Worm (Caenorhabditis elegans) whole organism, young adult: ENCODE results near the gene ZK930.6.

Experiments
- D2030.7 ChIP-seq: fragments of 200-800 bp; sonication (Bioruptor generic); IDR thresholded peaks from 2 replicates; pipeline ENCODE4 v1.3.6; 2022; ENCODE audit warnings: missing genetic modification reagents, missing genetic modification characterization, missing compliant biosample characterization
- F33H1.4 ChIP-seq: fragments of 200-800 bp; sonication (Bioruptor generic); IDR thresholded peaks from 2 replicates; pipeline ENCODE4 v1.3.6; 2022; ENCODE audit warnings: missing genetic modification reagents, missing genetic modification characterization, missing compliant biosample characterization
- F39B2.1 ChIP-seq: fragments of 200-800 bp; sonication (Bioruptor generic); IDR thresholded peaks from 2 replicates; pipeline ENCODE4 v1.3.6; 2022; ENCODE audit warnings: missing genetic modification reagents, missing genetic modification characterization, missing compliant biosample characterization
- F52B5.7 ChIP-seq: sonication (generic microtip); optimal IDR thresholded peaks from 2 replicates; lab custom pipeline; 2016; ENCODE audit warnings: mild to moderate bottlenecking, missing genetic modification characterization, missing compliant biosample characterization
- F55B11.4 ChIP-seq: sonication (generic microtip); optimal IDR thresholded peaks from 2 replicates; lab custom pipeline; 2016; ENCODE audit warnings: missing compliant biosample characterization, missing genetic modification characterization, borderline replicate concordance; ENCODE audit not compliant: insufficient read depth
- T07F8.4 ChIP-seq: sonication (generic microtip); optimal IDR thresholded peaks from 2 replicates; lab custom pipeline; 2016; ENCODE audit warnings: mild to moderate bottlenecking, missing genetic modification characterization, moderate library complexity, missing compliant biosample characterization
- T26A5.8 ChIP-seq: sonication (generic microtip); optimal IDR thresholded peaks from 2 replicates; lab custom pipeline; 2016; ENCODE audit warnings: missing genetic modification characterization, missing compliant biosample characterization
- Y67H2A.10 ChIP-seq: fragments of 200-800 bp; sonication (Bioruptor generic); conservative IDR thresholded peaks from 2 replicates; pipeline ENCODE4 v1.3.6; 2022; ENCODE audit warnings: missing genetic modification reagents, missing genetic modification characterization, missing compliant biosample characterization
- Y79H2A.3 ChIP-seq: fragments of 200-800 bp; sonication (Bioruptor generic); conservative IDR thresholded peaks from 2 replicates; pipeline ENCODE4 v1.3.6; 2022; ENCODE audit warnings: missing genetic modification reagents, missing genetic modification characterization, missing compliant biosample characterization
- ama-1 ChIP-seq, 3 experiments: fragments of 150-350 bp in 1 of 3; sonication (generic microtip) in 2 of 3; optimal IDR thresholded peaks; 2 replicates each; lab custom pipeline; 2014 to 2018; ENCODE audit warnings: missing biosample characterization in 2 of 3, missing genetic modification characterization in 2 of 3, missing genetic modification reagents in 2 of 3
- aptf-3 ChIP-seq: fragments of 200-800 bp; sonication (Bioruptor generic); IDR thresholded peaks from 2 replicates; pipeline ENCODE4 v1.3.6; 2022; ENCODE audit warnings: missing genetic modification characterization, missing compliant biosample characterization
- athp-1 ChIP-seq: sonication (generic microtip); optimal IDR thresholded peaks from 2 replicates; lab custom pipeline; 2017; ENCODE audit warnings: mild to moderate bottlenecking, missing genetic modification characterization, missing compliant biosample characterization
- attf-6 ChIP-seq: fragments of 200-800 bp; sonication (Bioruptor generic); IDR thresholded peaks from 2 replicates; pipeline ENCODE4 v1.3.6; 2022; ENCODE audit warnings: missing genetic modification reagents, missing genetic modification characterization, missing compliant biosample characterization
- chd-7 ChIP-seq: sonication (generic microtip); optimal IDR thresholded peaks from 2 replicates; lab custom pipeline; 2016; ENCODE audit warnings: mild to moderate bottlenecking, missing genetic modification characterization, moderate library complexity, missing compliant biosample characterization
- dpl-1 ChIP-seq: fragments of 150-350 bp; optimal IDR thresholded peaks from 2 replicates; lab custom pipeline; 2014; ENCODE audit warnings: missing biosample characterization, missing genetic modification reagents, missing genetic modification characterization
- egl-44 ChIP-seq: fragments of 200-800 bp; sonication (Bioruptor generic); IDR thresholded peaks from 2 replicates; pipeline ENCODE4 v1.3.6; 2022; ENCODE audit warnings: missing genetic modification reagents, missing genetic modification characterization, missing compliant biosample characterization
- hmg-1.2 ChIP-seq: fragments of 200-800 bp; sonication (Bioruptor generic); IDR thresholded peaks from 2 replicates; pipeline ENCODE4 v1.3.6; 2022; ENCODE audit warnings: missing genetic modification reagents, missing genetic modification characterization, missing compliant biosample characterization
- lin-35 ChIP-seq, 3 experiments: fragments of 150-350 bp in 2 of 3; sonication (generic microtip) in 1 of 3; optimal IDR thresholded peaks; 2 replicates each; lab custom pipeline; 2014 to 2018; ENCODE audit warnings: missing biosample characterization in 3 of 3, missing genetic modification characterization in 3 of 3, missing genetic modification reagents in 3 of 3
- lin-54 ChIP-seq: fragments of 200-800 bp; sonication (Bioruptor generic); optimal IDR thresholded peaks from 2 replicates; lab custom pipeline; 2018; ENCODE audit warnings: mild to moderate bottlenecking, missing genetic modification characterization, missing compliant biosample characterization
- lsl-1 ChIP-seq: fragments of 200-800 bp; sonication (Bioruptor generic); optimal IDR thresholded peaks from 2 replicates; lab custom pipeline; 2018; ENCODE audit warnings: mild to moderate bottlenecking, missing genetic modification characterization, moderate library complexity, missing compliant biosample characterization
- madf-6 ChIP-seq: fragments of 200-800 bp; sonication (Bioruptor generic); IDR thresholded peaks from 2 replicates; pipeline ENCODE4 v1.3.6; 2022; ENCODE audit warnings: missing genetic modification reagents, missing genetic modification characterization, missing compliant biosample characterization
- madf-8 ChIP-seq: fragments of 200-800 bp; sonication (Bioruptor generic); conservative IDR thresholded peaks from 2 replicates; pipeline ENCODE4 v1.3.6; 2022; ENCODE audit warnings: missing genetic modification reagents, missing genetic modification characterization, missing compliant biosample characterization
- mxl-1 ChIP-seq: sonication (generic microtip); optimal IDR thresholded peaks from 2 replicates; lab custom pipeline; 2016; ENCODE audit warnings: missing genetic modification characterization, missing compliant biosample characterization
- nfya-1 ChIP-seq: sonication (generic microtip); optimal IDR thresholded peaks from 2 replicates; lab custom pipeline; 2017; ENCODE audit warnings: antibody characterized with exemption, missing compliant biosample characterization, missing genetic modification characterization, borderline replicate concordance; ENCODE audit not compliant: insufficient read depth
- nfya-2 ChIP-seq: fragments of 200-800 bp; sonication (Bioruptor generic); IDR thresholded peaks from 2 replicates; pipeline ENCODE4 v1.3.6; 2022; ENCODE audit warnings: missing genetic modification reagents, missing genetic modification characterization, missing compliant biosample characterization
- nfyb-1 ChIP-seq: fragments of 200-800 bp; sonication (Bioruptor generic); IDR thresholded peaks from 2 replicates; pipeline ENCODE4 v1.3.6; 2022; ENCODE audit warnings: missing genetic modification reagents, missing genetic modification characterization, missing compliant biosample characterization
- nhr-179 ChIP-seq: sonication (generic microtip); optimal IDR thresholded peaks from 2 replicates; lab custom pipeline; 2016; ENCODE audit warnings: mild to moderate bottlenecking, missing genetic modification characterization, missing compliant biosample characterization
- nhr-27 ChIP-seq: fragments of 200-800 bp; sonication (Bioruptor generic); optimal IDR thresholded peaks from 2 replicates; lab custom pipeline; 2018; ENCODE audit warnings: mild to moderate bottlenecking, missing genetic modification characterization, moderate library complexity, missing compliant biosample characterization
- rcor-1 ChIP-seq: fragments of 200-800 bp; sonication (Bioruptor generic); IDR thresholded peaks from 2 replicates; pipeline ENCODE4 v1.3.6; 2022; ENCODE audit warnings: missing genetic modification reagents, missing genetic modification characterization, missing compliant biosample characterization
- rec-8 ChIP-seq, 2 experiments: sonication (generic microtip); optimal IDR thresholded peaks; 2 replicates each; lab custom pipeline; 2016; ENCODE audit warnings: mild to moderate bottlenecking in 2 of 2, missing genetic modification characterization in 2 of 2, missing genetic modification reagents in 2 of 2, missing genotype in 2 of 2, missing biosample characterization in 1 of 2, missing compliant biosample characterization in 1 of 2, moderate library complexity in 1 of 2
- sdz-38 ChIP-seq: sonication (generic microtip); optimal IDR thresholded peaks from 2 replicates; lab custom pipeline; 2016; ENCODE audit warnings: missing genotype, missing genetic modification characterization, missing compliant biosample characterization
- snpc-4 ChIP-seq, 5 experiments: fragments of 150-350 bp in 1 of 5; sonication (generic microtip) in 4 of 5; optimal IDR thresholded peaks; 2 replicates each; lab custom pipeline; 2014 to 2018; ENCODE audit warnings: missing genetic modification characterization in 5 of 5, missing biosample characterization in 3 of 5, antibody characterized with exemption in 2 of 5, mild to moderate bottlenecking in 2 of 5, missing compliant biosample characterization in 2 of 5, missing genotype in 2 of 5, moderate library complexity in 2 of 5, missing genetic modification reagents in 1 of 5
- xnd-1 ChIP-seq: sonication (generic microtip); optimal IDR thresholded peaks from 2 replicates; lab custom pipeline; 2016; ENCODE audit warnings: missing genotype, missing genetic modification reagents, missing genetic modification characterization, missing compliant biosample characterization
- ztf-25 ChIP-seq: fragments of 200-800 bp; sonication (Bioruptor generic); IDR thresholded peaks from 2 replicates; pipeline ENCODE4 v1.3.6; 2022; ENCODE audit warnings: missing genetic modification reagents, missing genetic modification characterization, missing compliant biosample characterization
- ztf-26 ChIP-seq: sonication (generic microtip); optimal IDR thresholded peaks from 2 replicates; lab custom pipeline; 2017; ENCODE audit warnings: missing genetic modification characterization, missing compliant biosample characterization
- ztf-28 ChIP-seq: fragments of 200-800 bp; sonication (Bioruptor generic); IDR thresholded peaks from 2 replicates; pipeline ENCODE4 v1.3.6; 2022; ENCODE audit warnings: missing genetic modification reagents, missing genetic modification characterization, missing compliant biosample characterization
- ztf-3 ChIP-seq: fragments of 200-800 bp; sonication (Bioruptor generic); optimal IDR thresholded peaks from 2 replicates; lab custom pipeline; 2018; ENCODE audit warnings: mild to moderate bottlenecking, missing genetic modification characterization, missing compliant biosample characterization

Gene ZK930.6

DNA sequence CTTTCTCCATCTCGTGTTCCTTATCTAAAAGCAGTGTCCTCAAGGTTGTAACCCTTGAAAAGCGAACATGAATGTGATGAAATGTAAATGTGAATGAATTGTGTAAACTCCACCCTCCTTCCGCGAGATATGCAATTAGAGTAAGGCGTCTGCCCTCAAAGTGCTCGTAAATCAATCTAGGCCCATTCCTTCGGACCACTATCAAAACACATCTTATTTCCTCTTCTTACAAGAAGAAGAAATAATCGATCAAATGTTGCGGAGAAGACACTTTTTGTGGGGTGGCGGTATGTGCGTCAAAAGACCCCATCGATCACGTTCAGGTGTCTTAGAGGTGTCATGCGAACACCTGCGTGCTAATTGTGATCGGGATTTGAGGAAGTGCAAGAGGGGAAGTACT lies 18.5 kb downstream of the ZK930.6 start:
- TF ChIP-seq nhr-179 (tag; lab: Kevin White, UChicago) (no peak), ztf-25 (GFP tag; lab: Robert Waterston, UW) (no peak), aptf-3 (GFP tag; lab: Robert Waterston, UW) (no peak), chd-7 (tag; lab: Kevin White, UChicago) (no peak), madf-8 (GFP tag; lab: Robert Waterston, UW) (no peak), sdz-38 (no peak), T07F8.4 (tag; lab: Kevin White, UChicago) (no peak), rcor-1 (no peak), athp-1 (tag; lab: Kevin White, UChicago) (no peak)

- TF ChIP-seq Y67H2A.10 (GFP tag; lab: Robert Waterston, UW): no peak
- TF ChIP-seq mxl-1 (tag; lab: Kevin White, UChicago): no peak
- TF ChIP-seq egl-44 (GFP tag; lab: Robert Waterston, UW): no peak
- TF ChIP-seq ama-1 (optimal IDR thresholded peaks at IDR 0.05; lab: Kevin White, UChicago): no peak
- no peak for TF ChIP-seq ama-1 (GFP tag; optimal IDR thresholded peaks at IDR 0.05; lab: Kevin White, UChicago)
- TF ChIP-seq attf-6: no peak
- no peak for TF ChIP-seq Y79H2A.3
- no peak for TF ChIP-seq chd-7 (tag; lab: Kevin White, UChicago)
- no peak for TF ChIP-seq ztf-3 (GFP tag; lab: Kevin White, UChicago)
- TF ChIP-seq T26A5.8 (tag; lab: Kevin White, UChicago): no peak
- TF ChIP-seq F55B11.4: no peak
- TF ChIP-seq F52B5.7 (tag; lab: Kevin White, UChicago): no peak
These were observed 21.3 kb downstream of the ZK930.6 start for ce11 chrII:11905023-11905422.

ce11 chrII:11906217-11906616 lies 22.5 kb downstream of the ZK930.6 start, which contains the start of gene ZK930.4:
ZK930.4 (plus strand) TSS chrII:11906517.
- no peak for TF ChIP-seq F55B11.4
- TF ChIP-seq nfya-2: no peak
- no peak for TF ChIP-seq athp-1 (tag; lab: Kevin White, UChicago)
- TF ChIP-seq rec-8 (tag; optimal IDR thresholded peaks at IDR 0.05; lab: Kevin White, UChicago): no peak
- no peak for TF ChIP-seq nhr-27 (tag; lab: Kevin White, UChicago)
- no peak for TF ChIP-seq egl-44 (GFP tag; lab: Robert Waterston, UW)

DNA sequence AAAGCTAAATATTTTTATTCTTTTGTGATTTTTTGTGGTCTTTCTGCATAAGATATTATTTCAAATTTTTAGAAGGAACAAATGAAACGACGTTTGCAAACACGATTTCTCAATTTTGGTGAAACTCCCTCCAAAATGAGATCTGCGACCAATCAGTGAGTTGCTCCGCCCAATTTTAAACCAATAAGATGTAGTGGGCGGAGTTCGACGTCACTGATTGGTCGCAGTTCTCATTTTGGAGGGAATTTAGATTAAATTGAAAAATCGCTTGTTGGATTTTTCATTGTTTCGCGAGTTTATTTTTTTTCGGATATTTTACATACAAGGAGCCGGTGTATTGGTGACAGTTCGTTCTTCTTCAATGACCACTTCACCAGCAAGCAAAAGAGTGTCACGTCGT lies 26.8 kb downstream of the ZK930.6 start:
- TF ChIP-seq nfyb-1 (GFP tag; lab: Robert Waterston, UW): peak; percentile 61
- no peak for TF ChIP-seq nfya-1 (tag; lab: Kevin White, UChicago)
- TF ChIP-seq, all 124 proteins: peak for 1

- TF ChIP-seq lsl-1 (GFP tag; lab: Kevin White, UChicago) (no peak), F52B5.7 (tag; lab: Kevin White, UChicago) (no peak), rec-8 (tag; optimal IDR thresholded peaks at IDR 0.05; lab: Kevin White, UChicago) (no peak), nhr-27 (tag; lab: Kevin White, UChicago) (no peak), xnd-1 (tag; lab: Kevin White, UChicago) (no peak), madf-6 (GFP tag; lab: Robert Waterston, UW) (no peak), Y67H2A.10 (GFP tag; lab: Robert Waterston, UW) (no peak)
- TF ChIP-seq, all 124 proteins: peak for 0
These were observed 30.6 kb downstream of the ZK930.6 start, which contains the start of gene ZK930.7 for ce11 chrII:11914304-11914703. ZK930.7 (plus strand) TSS chrII:11914604.

- TF ChIP-seq dpl-1 (GFP tag; lab: Kevin White, UChicago) (peak; percentile 37), hmg-1.2 (peak; percentile 95), lin-54 (GFP tag; lab: Kevin White, UChicago) (peak; percentile 40), lin-35 (GFP tag; optimal IDR thresholded peaks at IDR 0.05; lab: Kevin White, UChicago) (no peak), D2030.7 (GFP tag; lab: Robert Waterston, UW) (peak; percentile 17; the same call in 1 of the 2 replicates), ztf-28 (GFP tag; lab: Robert Waterston, UW) (no peak), snpc-4 (GFP tag; optimal IDR thresholded peaks at IDR 0.05; lab: Kevin White, UChicago) (no peak), snpc-4 (tag; optimal IDR thresholded peaks at IDR 0.05; lab: Kevin White, UChicago) (no peak), F39B2.1 (GFP tag; lab: Robert Waterston, UW) (no peak), F33H1.4 (peak; percentile 58), ztf-26 (tag; lab: Kevin White, UChicago) (no peak)
These were observed 32.2 kb downstream of the ZK930.6 start, which contains the start of the genes vps-15 and hmg-12 for ce11 chrII:11915770-11916554. vps-15 (minus strand) TSS chrII:11915852. hmg-12 (plus strand) TSS chrII:11916513.
